Worm (Caenorhabditis elegans) whole organism, mixed stage, embryonic: ENCODE measurements around the gene tceb-3.
"Not testable (repeated sequence)": the region's sequence is repeated elsewhere in the genome, so short reads cannot be mapped to it uniquely, and the experiment has no call there.

Source experiments
- bed-3 ChIP-seq: fragments of 200-800 bp; sonication (Bioruptor generic); optimal IDR thresholded peaks from 3 replicates; lab custom pipeline; 2018; ENCODE audit warnings: mild to moderate bottlenecking, missing genetic modification characterization, moderate library complexity, missing compliant biosample characterization
- ceh-83 ChIP-seq: fragments of 200-800 bp; sonication (Bioruptor generic); optimal IDR thresholded peaks from 2 replicates; lab custom pipeline; 2018; ENCODE audit warnings: mild to moderate bottlenecking, missing genetic modification characterization, missing compliant biosample characterization
- lin-13 ChIP-seq: fragments of 150-350 bp; optimal IDR thresholded peaks from 2 replicates; lab custom pipeline; 2014; ENCODE audit warnings: missing biosample characterization, missing genetic modification characterization
- lsy-2 ChIP-seq: fragments of 150-350 bp; optimal IDR thresholded peaks from 2 replicates; lab custom pipeline; 2014; ENCODE audit warnings: missing biosample characterization, missing genetic modification characterization
- mep-1 ChIP-seq: fragments of 150-350 bp; optimal IDR thresholded peaks from 2 replicates; lab custom pipeline; 2017; ENCODE audit warnings: missing biosample characterization, missing genetic modification reagents, missing genetic modification characterization, inconsistent platforms
- nhr-12 ChIP-seq: fragments of 150-350 bp; optimal IDR thresholded peaks from 2 replicates; lab custom pipeline; 2014; ENCODE audit warnings: missing biosample characterization, missing genetic modification characterization
- nhr-237 ChIP-seq: fragments of 150-350 bp; optimal IDR thresholded peaks from 2 replicates; lab custom pipeline; 2014; ENCODE audit warnings: missing biosample characterization, missing genetic modification characterization
- pha-4 ChIP-seq: fragments of 150-350 bp; optimal IDR thresholded peaks from 2 replicates; lab custom pipeline; 2018; ENCODE audit warnings: missing biosample characterization, missing genetic modification reagents, missing genetic modification characterization
- sem-2 ChIP-seq: fragments of 200-800 bp; sonication (Bioruptor generic); optimal IDR thresholded peaks from 2 replicates; lab custom pipeline; 2018; ENCODE audit warnings: mild to moderate bottlenecking, missing genetic modification characterization, missing compliant biosample characterization
- unc-62 ChIP-seq: fragments of 150-350 bp; optimal IDR thresholded peaks from 2 replicates; lab custom pipeline; 2014; ENCODE audit warnings: missing biosample characterization, missing genetic modification reagents, missing genetic modification characterization
- ztf-11 ChIP-seq: fragments of 150-350 bp; optimal IDR thresholded peaks from 2 replicates; lab custom pipeline; 2014; ENCODE audit warnings: missing biosample characterization, missing genetic modification characterization

- not testable (repeated sequence) for TF ChIP-seq lin-13; unc-62 (GFP tag; lab: Kevin White, UChicago); pha-4 (tag; lab: Kevin White, UChicago); nhr-237 (tag; lab: Kevin White, UChicago); lsy-2 (tag; lab: Kevin White, UChicago); nhr-12 (tag; lab: Kevin White, UChicago); ceh-83 (GFP tag; lab: Kevin White, UChicago); ztf-11 (tag; lab: Kevin White, UChicago); mep-1 (tag; lab: Kevin White, UChicago); sem-2; bed-3 (GFP tag; lab: Kevin White, UChicago)
Measured at ce11 chrII:10904379-10904778, 42.8 kb downstream of the tceb-3 start, which contains the start of gene sra-12.
